Fruit fly (Drosophila melanogaster): ENCODE results near the gene mRpL36.

Gene mRpL36

dm6 chr3L:8121590-8121989 is 3.3 kb downstream of the mRpL36 start, which contains the start of gene ldbr (continued):
- TF ChIP-seq Oli (tag; optimal IDR thresholded peaks at IDR 0.05): no peak
- TF ChIP-seq sd (tag; optimal IDR thresholded peaks at IDR 0.05): no peak
- peak; percentile 37 for TF ChIP-seq PHDP (tag; optimal IDR thresholded peaks at IDR 0.05)
- no peak for TF ChIP-seq Lpt (GFP tag; optimal IDR thresholded peaks at IDR 0.05)
- TF ChIP-seq Hsf (GFP tag; optimal IDR thresholded peaks at IDR 0.05): no peak
- no peak for TF ChIP-seq lmd (GFP tag; IDR thresholded peaks at IDR 0.05)
- no peak for TF ChIP-seq fd64A (GFP tag; optimal IDR thresholded peaks at IDR 0.05)
- TF ChIP-seq tgo (GFP tag; IDR thresholded peaks at IDR 0.05): no peak
- TF ChIP-seq CG11093 (GFP tag; IDR thresholded peaks at IDR 0.05): no peak
- TF ChIP-seq hth (optimal IDR thresholded peaks at IDR 0.05): no peak
- no peak for TF ChIP-seq CG11398 (GFP tag; optimal IDR thresholded peaks at IDR 0.05)
- TF ChIP-seq CG32772 (GFP tag; IDR thresholded peaks at IDR 0.05): no peak
- TF ChIP-seq Optix (GFP tag; IDR thresholded peaks at IDR 0.05): no peak
- TF ChIP-seq GATAe (GFP tag; conservative IDR thresholded peaks at IDR 0.05): no peak
- no peak for TF ChIP-seq al (GFP tag; IDR thresholded peaks at IDR 0.05)
- TF ChIP-seq phol (tag; optimal IDR thresholded peaks at IDR 0.05): peak; percentile 39
- no peak for TF ChIP-seq Ravus (GFP tag; IDR thresholded peaks at IDR 0.05)
- peak; percentile 40 for TF ChIP-seq gfzf (GFP tag; optimal IDR thresholded peaks at IDR 0.05)
- no peak for TF ChIP-seq Usf (GFP tag; optimal IDR thresholded peaks at IDR 0.05)
- no peak for TF ChIP-seq twi (tag; optimal IDR thresholded peaks at IDR 0.05)
- no peak for TF ChIP-seq dpn (GFP tag; optimal IDR thresholded peaks at IDR 0.05)
- TF ChIP-seq pum (GFP tag; optimal IDR thresholded peaks at IDR 0.05): no peak
- no peak for TF ChIP-seq CG15601 (tag; optimal IDR thresholded peaks at IDR 0.05)
- TF ChIP-seq kay (GFP tag; optimal IDR thresholded peaks at IDR 0.05): no peak
- TF ChIP-seq jumu (GFP tag; optimal IDR thresholded peaks at IDR 0.05): no peak
- TF ChIP-seq usp (GFP tag; optimal IDR thresholded peaks at IDR 0.05): no peak
- peak; percentile 29 for TF ChIP-seq Sry-δ (GFP tag; optimal IDR thresholded peaks at IDR 0.05)
- peak; percentile 3 for TF ChIP-seq CG13424 (tag; optimal IDR thresholded peaks at IDR 0.05)
- no peak for TF ChIP-seq CG3065 (GFP tag; optimal IDR thresholded peaks at IDR 0.05)
- TF ChIP-seq CG6813 (GFP tag; optimal IDR thresholded peaks at IDR 0.05): no peak
- peak; percentile 63; the same call in 2 of the 3 replicates for TF ChIP-seq CG34224 (GFP tag; IDR thresholded peaks at IDR 0.05; ENCODE audit: partially characterized antibody)
- peak; percentile 71 for TF ChIP-seq scrt (GFP tag; optimal IDR thresholded peaks at IDR 0.05)
- TF ChIP-seq CG4282 (GFP tag; optimal IDR thresholded peaks at IDR 0.05): no peak
- no peak for TF ChIP-seq Lim3 (GFP tag; IDR thresholded peaks at IDR 0.05)
- peak; percentile 56 for TF ChIP-seq Bgb (GFP tag; IDR thresholded peaks at IDR 0.05; ENCODE audit: partially characterized antibody)
- TF ChIP-seq fd96Cb (tag; optimal IDR thresholded peaks at IDR 0.05): no peak
- no peak for TF ChIP-seq pros (GFP tag; optimal IDR thresholded peaks at IDR 0.05)
- TF ChIP-seq klu (GFP tag; IDR thresholded peaks at IDR 0.05): no peak
- no peak for TF ChIP-seq Eip74EF (GFP tag; optimal IDR thresholded peaks at IDR 0.05)
- no peak for TF ChIP-seq TFAM (GFP tag; optimal IDR thresholded peaks at IDR 0.05)
- TF ChIP-seq CG33557 (GFP tag; optimal IDR thresholded peaks at IDR 0.05): no peak
- no peak for TF ChIP-seq zfh2 (GFP tag; optimal IDR thresholded peaks at IDR 0.05)
- TF ChIP-seq CG10462 (GFP tag; optimal IDR thresholded peaks at IDR 0.05): no peak
- TF ChIP-seq CG10565 (GFP tag; optimal IDR thresholded peaks at IDR 0.05): no peak
- no peak for TF ChIP-seq CG11696 (GFP tag; IDR thresholded peaks at IDR 0.05)
- TF ChIP-seq CG15514 (GFP tag; optimal IDR thresholded peaks at IDR 0.05): peak; percentile 45
- no peak for TF ChIP-seq Asciz (GFP tag; optimal IDR thresholded peaks at IDR 0.05)
- no peak for TF ChIP-seq sim (GFP tag; IDR thresholded peaks at IDR 0.05)
- no peak for TF ChIP-seq nerfin-1 (tag; optimal IDR thresholded peaks at IDR 0.05)
- no peak for TF ChIP-seq ken (GFP tag; IDR thresholded peaks at IDR 0.05)
- no peak for TF ChIP-seq da (GFP tag; optimal IDR thresholded peaks at IDR 0.05)
- no peak for TF ChIP-seq Elba2 (GFP tag; optimal IDR thresholded peaks at IDR 0.05)

Measured in whole organism, embryonic.